Worm (Caenorhabditis elegans): ENCODE measurements around the gene Y32H12A.6.

ce11 chrIII:5379879-5380331, 2.1 kb downstream of the Y32H12A.6 start, which contains the start of gene paqr-2:
- no peak for TF ChIP-seq dmd-4 (tag; optimal IDR thresholded peaks at IDR 0.05; ENCODE audit: borderline replicate concordance)
- TF ChIP-seq tbx-2 (tag; optimal IDR thresholded peaks at IDR 0.05): no peak
- TF ChIP-seq eyg-1 (tag; optimal IDR thresholded peaks at IDR 0.05): no peak
- TF ChIP-seq ceh-19 (GFP tag; optimal IDR thresholded peaks at IDR 0.05): no peak
- no peak for TF ChIP-seq nhr-11 (tag; optimal IDR thresholded peaks at IDR 0.05)
- no peak for TF ChIP-seq ama-1 (optimal IDR thresholded peaks at IDR 0.05)
- TF ChIP-seq ceh-31 (tag; optimal IDR thresholded peaks at IDR 0.05): no peak

All from whole organism, late embryonic.